Worm (Caenorhabditis elegans) whole organism, L4/young adult: ENCODE results near the gene C49G7.13.

Experiments
- W03F9.2 ChIP-seq: fragments of 150-350 bp; optimal IDR thresholded peaks from 2 replicates; lab custom pipeline; 2014; ENCODE audit warnings: missing biosample characterization, missing genetic modification characterization
- dao-5 ChIP-seq: sonication (generic microtip); optimal IDR thresholded peaks from 2 replicates; lab custom pipeline; 2016; ENCODE audit warnings: missing genotype, missing genetic modification characterization, moderate library complexity, missing compliant biosample characterization
- him-1 ChIP-seq: sonication (generic microtip); optimal IDR thresholded peaks from 2 replicates; lab custom pipeline; 2016; ENCODE audit warnings: missing genotype, missing genetic modification reagents, missing genetic modification characterization, missing compliant biosample characterization

DNA sequence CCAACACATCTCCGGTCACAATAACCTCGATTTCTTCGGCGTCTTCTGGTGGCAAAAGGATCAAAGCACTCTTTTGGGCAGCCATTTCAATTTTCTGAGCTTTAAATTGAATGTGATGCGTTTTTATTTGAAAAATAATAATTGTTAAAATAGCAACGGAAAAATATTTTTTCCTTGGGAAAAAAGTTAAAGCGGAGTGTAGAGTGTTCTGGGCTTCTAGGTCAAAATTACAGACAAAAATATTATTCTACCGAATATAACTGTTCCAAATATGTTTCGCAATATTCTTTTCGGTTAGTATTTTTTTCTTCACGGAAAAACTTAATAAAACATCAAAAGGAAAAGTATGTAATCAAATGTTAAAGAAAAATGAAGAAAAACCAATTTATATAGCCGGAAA is 19.1 kb downstream of the C49G7.13 start, which contains the start of gene djr-1.2:
- no peak for TF ChIP-seq dao-5 (tag; lab: Kevin White, UChicago)
- TF ChIP-seq W03F9.2 (tag; lab: Kevin White, UChicago), result no peak
- no peak for TF ChIP-seq him-1
